Worm (Caenorhabditis elegans) whole organism, L3 larva: ENCODE data around the gene nspe-2.

ENCODE experiments used
- ZK546.5 ChIP-seq: sonication (generic microtip); optimal IDR thresholded peaks from 2 replicates; lab custom pipeline; 2017; ENCODE audit warnings: missing biosample characterization, missing genetic modification characterization
- ama-1 ChIP-seq: fragments of 150-350 bp; optimal IDR thresholded peaks from 2 replicates; lab custom pipeline; 2018
- elt-3 ChIP-seq, 3 experiments: fragments of 150-350 bp in 1 of 3; sonication (generic microtip) in 2 of 3; optimal IDR thresholded peaks; 2 replicates in 2 of 3; 4 replicates in 1 of 3; lab custom pipeline; 2014 to 2017; ENCODE audit warnings: missing biosample characterization in 3 of 3, missing genetic modification characterization in 3 of 3
- lin-15B ChIP-seq: fragments of 150-350 bp; optimal IDR thresholded peaks from 2 replicates; lab custom pipeline; 2014; ENCODE audit warnings: missing biosample characterization, missing genetic modification characterization
- nhr-237 ChIP-seq: fragments of 150-350 bp; optimal IDR thresholded peaks from 2 replicates; lab custom pipeline; 2014; ENCODE audit warnings: missing biosample characterization, missing genetic modification characterization
- tbx-2 ChIP-seq: sonication (generic microtip); optimal IDR thresholded peaks from 2 replicates; lab custom pipeline; 2016; ENCODE audit warnings: mild to moderate bottlenecking, missing genetic modification characterization, missing compliant biosample characterization
- unc-39 ChIP-seq: sonication (generic microtip); optimal IDR thresholded peaks from 4 replicates; lab custom pipeline; 2017; ENCODE audit warnings: missing biosample characterization, missing genetic modification characterization
- unc-62 ChIP-seq: fragments of 150-350 bp; sonication (generic microtip); optimal IDR thresholded peaks from 4 replicates; lab custom pipeline; 2014; ENCODE audit warnings: missing biosample characterization, missing genetic modification reagents, missing genetic modification characterization

ce11 chrII:12636602-12637001, 17.4 kb upstream of the nspe-2 start, which contains the start of gene nhr-234:
- TF ChIP-seq elt-3 (tag; optimal IDR thresholded peaks at IDR 0.05; lab: Kevin White, UChicago), result no peak
- TF ChIP-seq unc-62, result no peak
- no peak for TF ChIP-seq unc-39 (tag; lab: Kevin White, UChicago)
- no peak for TF ChIP-seq ama-1 (lab: Kevin White, UChicago)
- TF ChIP-seq tbx-2 (tag; lab: Kevin White, UChicago), result no peak
- no peak for TF ChIP-seq nhr-237
- TF ChIP-seq lin-15B, result no peak
- TF ChIP-seq ZK546.5 (tag; lab: Kevin White, UChicago), result no peak
